Fruit fly (Drosophila melanogaster) whole organism, embryonic: Measurements from ENCODE around the gene Hsp70Ab.
A peak's percentile ranks its signal among the peaks of the same experiment; 100 is the strongest.

ENCODE experiments used
- CG10147 ChIP-seq: fragments of 200-800 bp; sonication (Bioruptor generic); optimal IDR thresholded peaks from 2 replicates; lab custom pipeline; 2019; ENCODE audit warnings: missing biosample characterization, mild to moderate bottlenecking, missing genetic modification characterization, moderate library complexity
- CG10209 ChIP-seq: fragments of 200-800 bp; sonication (Bioruptor generic); optimal IDR thresholded peaks from 3 replicates; lab custom pipeline; 2017; ENCODE audit warnings: missing biosample characterization, mild to moderate bottlenecking, missing genetic modification characterization, missing genetic modification reagents
- CG11696 ChIP-seq: fragments of 200-800 bp; sonication (Bioruptor generic); IDR thresholded peaks from 2 replicates; pipeline ENCODE4 v1.3.6; 2022; ENCODE audit warnings: missing biosample characterization, missing genetic modification characterization
- CG1233 ChIP-seq: fragments of 200-800 bp; sonication (Bioruptor generic); optimal IDR thresholded peaks from 4 replicates; lab custom pipeline; 2018; ENCODE audit warnings: missing biosample characterization, mild to moderate bottlenecking, missing genetic modification characterization
- CG12942 ChIP-seq: fragments of 200-800 bp; sonication (Bioruptor generic); optimal IDR thresholded peaks from 3 replicates; lab custom pipeline; 2016; ENCODE audit warnings: missing biosample characterization, missing genetic modification characterization
- CG13424 ChIP-seq: fragments of 200-800 bp; sonication (Bioruptor generic); optimal IDR thresholded peaks from 2 replicates; lab custom pipeline; 2019; ENCODE audit warnings: missing biosample characterization, mild to moderate bottlenecking, missing genetic modification characterization, moderate library complexity
- CG14014 ChIP-seq: fragments of 200-800 bp; sonication (Bioruptor generic); IDR thresholded peaks from 2 replicates; pipeline ENCODE4 v1.3.6; 2022; ENCODE audit warnings: missing biosample characterization, missing genetic modification characterization
- CG17385 ChIP-seq: fragments of 200-800 bp; sonication (Bioruptor generic); optimal IDR thresholded peaks from 3 replicates; lab custom pipeline; 2018; ENCODE audit warnings: missing biosample characterization, mild to moderate bottlenecking, missing genetic modification characterization
- CG2116 ChIP-seq: fragments of 200-800 bp; sonication (Bioruptor generic); optimal IDR thresholded peaks from 3 replicates; lab custom pipeline; 2018; ENCODE audit warnings: missing biosample characterization, mild to moderate bottlenecking, missing genetic modification characterization
- CG2120 ChIP-seq: fragments of 200-800 bp; sonication (Bioruptor generic); optimal IDR thresholded peaks from 3 replicates; lab custom pipeline; 2016; ENCODE audit warnings: missing biosample characterization, missing genetic modification characterization
- CG31224 ChIP-seq: fragments of 200-800 bp; sonication (Bioruptor generic); IDR thresholded peaks from 2 replicates; pipeline ENCODE4 v1.3.6; 2022; ENCODE audit warnings: missing biosample characterization, missing genetic modification characterization
- CG31388 ChIP-seq: fragments of 200-800 bp; sonication (Bioruptor generic); optimal IDR thresholded peaks from 2 replicates; lab custom pipeline; 2016; ENCODE audit warnings: missing biosample characterization, missing genetic modification characterization
- CG32767 ChIP-seq: fragments of 200-800 bp; sonication (Bioruptor generic); IDR thresholded peaks from 2 replicates; pipeline ENCODE4 v1.3.6; 2022; ENCODE audit warnings: missing biosample characterization, missing genetic modification characterization
- CG3281 ChIP-seq: fragments of 200-800 bp; sonication (Bioruptor generic); optimal IDR thresholded peaks from 3 replicates; lab custom pipeline; 2017; ENCODE audit warnings: missing biosample characterization, mild to moderate bottlenecking, missing genetic modification characterization
- CG33557 ChIP-seq: fragments of 200-800 bp; sonication (Bioruptor generic); optimal IDR thresholded peaks from 2 replicates; lab custom pipeline; 2019; ENCODE audit warnings: missing biosample characterization, mild to moderate bottlenecking, missing genetic modification characterization, moderate library complexity
- CG3726 ChIP-seq: fragments of 200-800 bp; sonication (Bioruptor generic); IDR thresholded peaks from 3 replicates; pipeline ENCODE4, ENCODE4 v1.3.6; 2022; ENCODE audit warnings: missing biosample characterization, missing genetic modification characterization
- CG6272 ChIP-seq: fragments of 200-800 bp; sonication (Bioruptor generic); IDR thresholded peaks from 2 replicates; pipeline ENCODE4 v1.3.6; 2022; ENCODE audit warnings: missing biosample characterization, missing genetic modification characterization
- CG6765 ChIP-seq: fragments of 200-800 bp; sonication (Bioruptor generic); optimal IDR thresholded peaks from 3 replicates; lab custom pipeline; 2017; ENCODE audit warnings: missing biosample characterization, mild to moderate bottlenecking, missing genetic modification characterization
- CG7556 ChIP-seq: fragments of 200-800 bp; sonication (Bioruptor generic); optimal IDR thresholded peaks from 2 replicates; lab custom pipeline; 2017; ENCODE audit warnings: missing biosample characterization, mild to moderate bottlenecking, missing genetic modification characterization
- CG7745 ChIP-seq: fragments of 200-800 bp; sonication (Bioruptor generic); optimal IDR thresholded peaks from 2 replicates; lab custom pipeline; 2018; ENCODE audit warnings: missing biosample characterization, mild to moderate bottlenecking, missing genetic modification characterization, moderate library complexity
- CG9797 ChIP-seq: fragments of 200-800 bp; sonication (Bioruptor generic); optimal IDR thresholded peaks from 3 replicates; lab custom pipeline; 2018; ENCODE audit warnings: missing biosample characterization, mild to moderate bottlenecking, missing genetic modification characterization
- CoRest ChIP-seq: fragments of 200-800 bp; sonication (Bioruptor generic); optimal IDR thresholded peaks from 3 replicates; lab custom pipeline; 2018; ENCODE audit warnings: missing biosample characterization, mild to moderate bottlenecking, missing genetic modification characterization, moderate library complexity
- Dp ChIP-seq: fragments of 200-800 bp; sonication (Bioruptor generic); optimal IDR thresholded peaks from 2 replicates; lab custom pipeline; 2018; ENCODE audit warnings: missing biosample characterization, mild to moderate bottlenecking, missing genetic modification characterization, moderate library complexity
- Drgx ChIP-seq: fragments of 200-800 bp; sonication (Bioruptor generic); IDR thresholded peaks from 2 replicates; pipeline ENCODE4 v1.3.6; 2022; ENCODE audit warnings: missing biosample characterization, missing genetic modification characterization
- HLH4C ChIP-seq: fragments of 200-800 bp; sonication (Bioruptor generic); IDR thresholded peaks from 3 replicates; pipeline ENCODE4 v1.3.6; 2022; ENCODE audit warnings: missing biosample characterization, missing genetic modification characterization; ENCODE audit not compliant: partially characterized antibody
- HLHmδ ChIP-seq: fragments of 200-800 bp; sonication (Bioruptor generic); optimal IDR thresholded peaks from 2 replicates; lab custom pipeline; 2018; ENCODE audit warnings: missing biosample characterization, mild to moderate bottlenecking, missing genetic modification characterization, moderate library complexity
- Hr51 ChIP-seq, 2 experiments: fragments of 200-800 bp; sonication (Bioruptor generic); optimal IDR thresholded peaks; 2 replicates in 1 of 2; 3 replicates in 1 of 2; lab custom pipeline; 2016 to 2018; ENCODE audit warnings: missing biosample characterization in 2 of 2, missing genetic modification characterization in 2 of 2, mild to moderate bottlenecking in 1 of 2, moderate library complexity in 1 of 2
- Kr ChIP-seq: fragments of 200-800 bp; sonication (Bioruptor generic); optimal IDR thresholded peaks from 2 replicates; lab custom pipeline; 2017; ENCODE audit warnings: missing biosample characterization, mild to moderate bottlenecking, missing genetic modification characterization
- Med ChIP-seq: fragments of 200-800 bp; sonication (Bioruptor generic); peaks from one replicate; lab custom pipeline; 2016; ENCODE audit warnings: missing biosample characterization, missing genetic modification characterization, mild to moderate bottlenecking, inconsistent platforms, moderate library complexity
- NC2α ChIP-seq: fragments of 200-800 bp; sonication (Bioruptor generic); optimal IDR thresholded peaks from 2 replicates; lab custom pipeline; 2016; ENCODE audit warnings: missing biosample characterization, missing genetic modification characterization
- NfI ChIP-seq: fragments of 200-800 bp; sonication (Bioruptor generic); optimal IDR thresholded peaks from 3 replicates; lab custom pipeline; 2018; ENCODE audit warnings: missing biosample characterization, mild to moderate bottlenecking, missing genetic modification characterization, moderate library complexity
- Oaz ChIP-seq: fragments of 200-800 bp; sonication (Bioruptor generic); IDR thresholded peaks from 2 replicates; pipeline ENCODE4 v1.3.6; 2022; ENCODE audit warnings: missing biosample characterization, missing genetic modification characterization
- PHDP ChIP-seq: fragments of 200-800 bp; sonication (Bioruptor generic); optimal IDR thresholded peaks from 3 replicates; lab custom pipeline; 2018; ENCODE audit warnings: missing biosample characterization, mild to moderate bottlenecking, missing genetic modification characterization, moderate library complexity
- YL-1 ChIP-seq: fragments of 200-800 bp; sonication (Bioruptor generic); optimal IDR thresholded peaks from 3 replicates; lab custom pipeline; 2017; ENCODE audit warnings: missing biosample characterization, mild to moderate bottlenecking, missing genetic modification characterization
- cas ChIP-seq: fragments of 200-800 bp; sonication (Bioruptor generic); IDR thresholded peaks from 2 replicates; pipeline ENCODE4 v1.3.6; 2022; ENCODE audit warnings: missing biosample characterization, missing genetic modification characterization
- cato ChIP-seq: fragments of 200-800 bp; sonication (Bioruptor generic); optimal IDR thresholded peaks from 2 replicates; lab custom pipeline; 2016; ENCODE audit warnings: missing biosample characterization, missing genetic modification characterization, borderline replicate concordance
- caup ChIP-seq: fragments of 200-800 bp; sonication (Bioruptor generic); optimal IDR thresholded peaks from 3 replicates; lab custom pipeline; 2017; ENCODE audit warnings: missing biosample characterization, mild to moderate bottlenecking, missing genetic modification characterization, moderate library complexity; ENCODE audit not compliant: severe bottlenecking
- da ChIP-seq: fragments of 200-800 bp; sonication (Bioruptor generic); optimal IDR thresholded peaks from 2 replicates; lab custom pipeline; 2016; ENCODE audit warnings: missing biosample characterization, missing genetic modification characterization
- dati ChIP-seq: fragments of 200-800 bp; sonication (Bioruptor generic); IDR thresholded peaks from 2 replicates; pipeline ENCODE4 v1.3.6; 2022; ENCODE audit warnings: missing biosample characterization, missing genetic modification characterization
- dysf ChIP-seq: fragments of 200-800 bp; sonication (Bioruptor generic); IDR thresholded peaks from 3 replicates; pipeline ENCODE4 v1.3.6; 2022; ENCODE audit warnings: missing biosample characterization, missing genetic modification characterization
- gfzf ChIP-seq: fragments of 200-800 bp; sonication (Bioruptor generic); optimal IDR thresholded peaks from 2 replicates; lab custom pipeline; 2016; ENCODE audit warnings: missing biosample characterization, mild to moderate bottlenecking, missing genetic modification characterization, moderate library complexity
- ken ChIP-seq: fragments of 200-800 bp; sonication (Bioruptor generic); IDR thresholded peaks from 3 replicates; pipeline ENCODE4 v1.3.6; 2022; ENCODE audit warnings: missing biosample characterization, missing genetic modification characterization
- nau ChIP-seq: fragments of 200-800 bp; sonication (Bioruptor generic); optimal IDR thresholded peaks from 3 replicates; lab custom pipeline; 2017; ENCODE audit warnings: missing biosample characterization, mild to moderate bottlenecking, missing genetic modification characterization, missing genetic modification reagents
- onecut ChIP-seq: fragments of 200-800 bp; sonication (Bioruptor generic); IDR thresholded peaks from 2 replicates; pipeline ENCODE4 v1.3.6; 2022; ENCODE audit warnings: missing biosample characterization, missing genetic modification characterization
- phol ChIP-seq: fragments of 200-800 bp; sonication (Bioruptor generic); optimal IDR thresholded peaks from 3 replicates; lab custom pipeline; 2018; ENCODE audit warnings: missing biosample characterization, mild to moderate bottlenecking, missing genetic modification characterization, moderate library complexity
- slbo ChIP-seq: fragments of 200-800 bp; sonication (Bioruptor generic); IDR thresholded peaks from 2 replicates; pipeline ENCODE4 v1.3.6; 2022; ENCODE audit warnings: missing biosample characterization, missing genetic modification characterization
- sr ChIP-seq: fragments of 200-800 bp; sonication (Bioruptor generic); IDR thresholded peaks from 3 replicates; pipeline ENCODE4 v1.3.6; 2022; ENCODE audit warnings: missing biosample characterization, missing genetic modification characterization
- tgo ChIP-seq: fragments of 200-800 bp; sonication (Bioruptor generic); IDR thresholded peaks from 3 replicates; pipeline ENCODE4 v1.3.6; 2022; ENCODE audit warnings: missing biosample characterization, missing genetic modification characterization
- trh ChIP-seq: fragments of 200-800 bp; sonication (Bioruptor generic); optimal IDR thresholded peaks from 2 replicates; lab custom pipeline; 2016; ENCODE audit warnings: missing biosample characterization, missing genetic modification characterization
- usp ChIP-seq: fragments of >200 bp; optimal IDR thresholded peaks from 2 replicates; lab custom pipeline; 2017; ENCODE audit warnings: missing biosample characterization, missing genetic modification characterization
- vfl ChIP-seq: fragments of 200-800 bp; sonication (Bioruptor generic); optimal IDR thresholded peaks from 2 replicates; lab custom pipeline; 2016; ENCODE audit warnings: missing biosample characterization, missing genetic modification characterization
- zfh1 ChIP-seq: fragments of 200-800 bp; sonication (Bioruptor generic); IDR thresholded peaks from 3 replicates; pipeline ENCODE4 v1.3.6; 2022; ENCODE audit warnings: missing biosample characterization, missing genetic modification characterization

Gene Hsp70Ab

DNA sequence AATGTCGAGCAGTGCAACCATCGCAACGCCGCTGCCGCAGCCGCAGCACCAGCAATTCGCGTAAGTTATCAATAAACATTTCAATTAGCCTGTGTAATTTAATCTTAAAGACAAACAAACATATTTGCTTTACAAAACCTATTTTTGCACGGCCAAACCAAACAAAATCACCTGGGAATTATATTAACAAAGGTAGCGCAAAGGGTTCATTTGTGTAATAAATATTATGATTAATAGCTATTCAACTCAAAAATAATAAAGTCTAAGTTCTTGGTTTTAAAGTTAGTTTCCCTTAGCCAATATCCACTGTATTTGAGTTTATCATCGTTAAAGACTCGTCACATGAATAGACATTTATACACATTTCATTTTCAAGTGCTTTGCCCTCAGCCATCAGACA, 10.9 kb downstream of the Hsp70Ab start (continued):
- peak; percentile 3 for TF ChIP-seq NfI (GFP tag; lab: Kevin White, UChicago)
- no peak for TF ChIP-seq Dp (GFP tag; lab: Kevin White, UChicago)
- no peak for TF ChIP-seq CG9797
- no peak for TF ChIP-seq cas (GFP tag; lab: Robert Waterston, UW)
- TF ChIP-seq cato (GFP tag; lab: Kevin White, UChicago): no peak
- TF ChIP-seq sr (GFP tag; lab: Robert Waterston, UW): no peak
- TF ChIP-seq dati (GFP tag; lab: Robert Waterston, UW): no peak
- 0 out of 2 replicates have a peak, but pooled peaks have one; percentile 18 for TF ChIP-seq CG14014 (GFP tag; lab: Robert Waterston, UW)
- peak; percentile 48 for TF ChIP-seq CoRest
- peak; percentile 19 for TF ChIP-seq PHDP (tag; lab: Kevin White, UChicago)
- peak; percentile 30 for TF ChIP-seq CG13424 (tag; lab: Kevin White, UChicago)
- no peak for TF ChIP-seq onecut (GFP tag; lab: Robert Waterston, UW)
- no peak for TF ChIP-seq CG1233 (GFP tag; lab: Kevin White, UChicago)
- no peak for TF ChIP-seq CG31224 (GFP tag; lab: Robert Waterston, UW)
- TF ChIP-seq CG12942 (GFP tag; lab: Kevin White, UChicago): no peak
- TF ChIP-seq CG10209 (GFP tag; lab: Kevin White, UChicago): no peak
- no peak for TF ChIP-seq CG32767 (GFP tag; lab: Robert Waterston, UW)
- TF ChIP-seq nau: no peak
- TF ChIP-seq CG6765 (GFP tag; lab: Kevin White, UChicago): no peak
- TF ChIP-seq caup (GFP tag; lab: Kevin White, UChicago): no peak
- no peak for TF ChIP-seq vfl
- no peak for TF ChIP-seq da (GFP tag; lab: Kevin White, UChicago)
- TF ChIP-seq Kr: no peak
- TF ChIP-seq CG2120: peak; percentile 49
- no peak for TF ChIP-seq CG11696 (GFP tag; lab: Robert Waterston, UW)
- no peak for TF ChIP-seq tgo (GFP tag; lab: Robert Waterston, UW)
- 0 out of 3 replicates have a peak, but pooled peaks have one; percentile 13 for TF ChIP-seq dysf (GFP tag; lab: Robert Waterston, UW)
- peak in 1 of 2 experiments; percentile 18 for TF ChIP-seq Hr51 (GFP tag; optimal IDR thresholded peaks at IDR 0.05; lab: Kevin White, UChicago)
- no peak for TF ChIP-seq CG7556 (GFP tag; lab: Kevin White, UChicago)
- no peak for TF ChIP-seq usp (GFP tag; lab: Kevin White, UChicago)
- TF ChIP-seq CG7745 (tag; lab: Kevin White, UChicago): no peak
- TF ChIP-seq CG2116 (GFP tag; lab: Kevin White, UChicago): no peak
- TF ChIP-seq CG6272 (GFP tag; lab: Robert Waterston, UW): no peak
- no peak for TF ChIP-seq NC2α
- no peak for TF ChIP-seq HLH4C (GFP tag; lab: Robert Waterston, UW)
- TF ChIP-seq CG3726 (GFP tag; lab: Robert Waterston, UW): no peak
- no peak for TF ChIP-seq trh (GFP tag; lab: Kevin White, UChicago)
- TF ChIP-seq CG17385: peak; percentile 18
- no peak for TF ChIP-seq CG31388 (GFP tag; lab: Kevin White, UChicago)
- no peak for TF ChIP-seq Oaz (GFP tag; lab: Robert Waterston, UW)
- no peak for TF ChIP-seq CG33557 (GFP tag; lab: Kevin White, UChicago)
- TF ChIP-seq phol (tag; lab: Kevin White, UChicago): no peak
- no peak for TF ChIP-seq zfh1 (GFP tag; lab: Robert Waterston, UW)
- peak; percentile 64 for TF ChIP-seq Drgx (GFP tag; lab: Robert Waterston, UW)
- TF ChIP-seq CG10147 (GFP tag; lab: Kevin White, UChicago): no peak
- peak; percentile 80 for TF ChIP-seq Med
- no peak for TF ChIP-seq ken (GFP tag; lab: Robert Waterston, UW)
- no peak for TF ChIP-seq gfzf (GFP tag; lab: Kevin White, UChicago)
- TF ChIP-seq YL-1 (GFP tag; lab: Kevin White, UChicago): no peak
- TF ChIP-seq slbo (GFP tag; lab: Robert Waterston, UW): peak; percentile 43
- TF ChIP-seq HLHmδ (GFP tag; lab: Kevin White, UChicago): no peak
- TF ChIP-seq CG3281 (GFP tag; lab: Kevin White, UChicago): peak; percentile 8
